Worm (Caenorhabditis elegans): ENCODE results near the gene srz-47.

The srz-47 gene

DNA sequence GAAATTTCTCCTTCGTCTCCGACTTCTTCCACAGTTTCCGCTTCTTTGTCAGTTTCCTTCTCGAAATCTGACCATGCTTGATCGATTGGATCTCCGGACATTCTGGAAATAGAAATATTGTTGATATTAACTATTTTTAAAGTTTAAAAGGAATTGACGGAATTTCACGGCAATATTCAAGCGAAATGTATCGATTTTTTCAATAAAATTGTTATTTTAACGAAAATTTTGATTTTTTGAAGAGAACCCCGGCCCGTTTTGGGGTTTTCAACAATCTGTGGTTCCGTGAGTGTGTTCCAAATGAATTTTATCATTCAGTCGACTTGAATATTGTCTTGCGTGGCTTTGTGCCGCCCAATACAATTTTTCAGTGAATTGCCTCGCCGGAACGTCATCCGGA, 35.0 kb downstream of the srz-47 start, which contains the start of gene F40D4.13:
Gene F40D4.13 (minus strand): TSS at position 101 of the 400 bp plus-strand sequence.
- TF ChIP-seq ama-1 (optimal IDR thresholded peaks at IDR 0.05) (no peak), egl-27 (tag; optimal IDR thresholded peaks at IDR 0.05) (no peak), nhr-6 (tag; optimal IDR thresholded peaks at IDR 0.05) (no peak)

DNA sequence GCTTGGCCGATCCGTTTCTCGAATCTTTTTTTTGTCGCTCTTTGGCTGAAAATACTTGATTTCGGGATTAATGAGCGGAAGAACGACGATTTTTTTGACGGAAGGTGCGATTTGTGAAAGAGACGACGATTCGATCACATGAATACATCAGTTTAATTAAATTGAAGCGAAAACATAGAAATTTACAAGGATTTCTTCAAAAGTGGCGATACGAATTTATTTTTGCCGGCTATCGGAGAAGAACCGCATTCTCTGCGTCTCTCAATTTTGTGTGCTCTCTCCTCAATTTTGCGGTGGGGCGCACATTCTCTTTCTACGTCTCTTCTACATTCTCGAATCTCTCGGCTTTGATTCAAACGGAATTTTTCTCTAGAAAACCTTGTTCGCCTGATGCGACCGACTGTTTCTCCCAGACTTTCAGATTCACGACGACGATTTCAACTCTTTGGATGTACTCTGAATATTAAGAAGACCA, 36.7 kb downstream of the srz-47 start, which contains the start of gene F40D4.17:
Gene F40D4.17 (minus strand): TSS at position 51 of the 475 bp plus-strand sequence.
- TF ChIP-seq ztf-11 (tag; optimal IDR thresholded peaks at IDR 0.05) (no peak), unc-55 (GFP tag; optimal IDR thresholded peaks at IDR 0.05) (no peak), sem-4 (tag; optimal IDR thresholded peaks at IDR 0.05) (no peak), elt-1 (tag; optimal IDR thresholded peaks at IDR 0.05) (no peak), zag-1 (tag; optimal IDR thresholded peaks at IDR 0.05) (no peak), nhr-12 (tag; optimal IDR thresholded peaks at IDR 0.05) (no peak), peb-1 (tag; optimal IDR thresholded peaks at IDR 0.05) (no peak), nhr-25 (tag; optimal IDR thresholded peaks at IDR 0.05) (no peak), nhr-77 (tag; optimal IDR thresholded peaks at IDR 0.05) (no peak), snpc-4 (tag; optimal IDR thresholded peaks at IDR 0.05) (no peak), sma-3 (GFP tag; optimal IDR thresholded peaks at IDR 0.05) (no peak), crh-2 (tag; optimal IDR thresholded peaks at IDR 0.05) (no peak), nhr-23 (tag; optimal IDR thresholded peaks at IDR 0.05) (no peak), ama-1 (optimal IDR thresholded peaks at IDR 0.05) (no peak), blmp-1 (tag; optimal IDR thresholded peaks at IDR 0.05; ENCODE audit: insufficient read depth) (no peak), mab-5 (tag; optimal IDR thresholded peaks at IDR 0.05) (no peak), lin-11 (tag; optimal IDR thresholded peaks at IDR 0.05) (no peak), nhr-11 (tag; optimal IDR thresholded peaks at IDR 0.05) (no peak)

DNA sequence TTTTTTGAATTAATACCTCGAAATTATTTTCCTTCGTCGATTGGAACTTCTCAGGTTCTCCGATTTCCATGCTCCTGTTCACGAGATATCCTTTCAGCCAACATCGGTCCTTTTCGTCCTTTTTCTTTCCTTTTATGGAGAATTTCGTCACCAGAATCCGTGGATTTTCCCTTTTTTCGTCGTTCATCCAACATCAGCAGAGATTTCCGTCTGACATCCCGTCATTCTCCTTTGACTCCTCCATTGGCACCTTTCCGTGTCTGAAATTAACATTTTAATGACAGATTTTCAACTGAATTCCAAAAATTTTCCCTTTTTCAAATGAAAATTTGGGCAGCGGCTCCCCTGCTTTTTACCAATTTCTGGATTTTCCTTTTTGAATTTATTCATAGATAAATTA, 37.2 kb downstream of the srz-47 start:
- TF ChIP-seq alr-1 (tag; optimal IDR thresholded peaks at IDR 0.05) = no peak
- TF ChIP-seq nhr-237 (tag; optimal IDR thresholded peaks at IDR 0.05) = no peak
- no peak for TF ChIP-seq Y55F3AM.14 (GFP tag; optimal IDR thresholded peaks at IDR 0.05)
- no peak for TF ChIP-seq fos-1 (tag; optimal IDR thresholded peaks at IDR 0.05)
- no peak for TF ChIP-seq unc-62 (GFP tag; optimal IDR thresholded peaks at IDR 0.05)
- TF ChIP-seq peb-1 (tag; optimal IDR thresholded peaks at IDR 0.05) = no peak
- TF ChIP-seq mdl-1 (tag; optimal IDR thresholded peaks at IDR 0.05) = no peak
- no peak for TF ChIP-seq unc-39 (tag; optimal IDR thresholded peaks at IDR 0.05)
- no peak for TF ChIP-seq blmp-1 (tag; optimal IDR thresholded peaks at IDR 0.05; ENCODE audit: insufficient read depth)

DNA sequence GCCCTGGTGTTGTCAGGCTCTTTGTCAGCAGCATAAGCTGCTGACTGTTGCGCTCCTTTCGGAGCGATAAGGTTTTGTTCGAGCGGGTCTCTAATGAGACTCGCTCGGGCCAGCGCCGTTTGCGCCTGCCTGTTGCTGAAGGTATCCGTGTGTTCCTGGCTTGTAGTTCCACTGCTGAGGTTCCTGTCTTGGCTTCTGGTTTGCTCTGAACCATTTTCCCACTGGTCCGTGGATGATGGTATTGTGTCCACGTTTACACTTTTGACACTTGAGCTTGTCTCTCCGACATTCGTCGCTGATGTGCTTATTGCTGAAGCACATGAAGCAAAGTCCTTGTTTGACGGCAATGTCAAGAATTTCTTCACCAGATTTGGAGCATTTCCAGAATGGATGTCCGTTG, 40.8 kb downstream of the srz-47 start:
- no peak for TF ChIP-seq elt-3 (tag; optimal IDR thresholded peaks at IDR 0.05)
- TF ChIP-seq dmd-4 (tag; optimal IDR thresholded peaks at IDR 0.05) = no peak

All from whole organism, L2 larva.